Worm (Caenorhabditis elegans) whole organism, L3 larva: Measurements from ENCODE around the gene Y37H2A.11.

Experiments
- ama-1 ChIP-seq: fragments of 150-350 bp; optimal IDR thresholded peaks from 2 replicates; lab custom pipeline; 2018
- lin-39 ChIP-seq: fragments of 150-350 bp; optimal IDR thresholded peaks from 2 replicates; lab custom pipeline; 2018; ENCODE audit warnings: missing biosample characterization, missing genetic modification reagents, missing genetic modification characterization
- unc-39 ChIP-seq: sonication (generic microtip); optimal IDR thresholded peaks from 4 replicates; lab custom pipeline; 2017; ENCODE audit warnings: missing biosample characterization, missing genetic modification characterization
- unc-62 ChIP-seq: fragments of 150-350 bp; sonication (generic microtip); optimal IDR thresholded peaks from 4 replicates; lab custom pipeline; 2014; ENCODE audit warnings: missing biosample characterization, missing genetic modification reagents, missing genetic modification characterization

DNA sequence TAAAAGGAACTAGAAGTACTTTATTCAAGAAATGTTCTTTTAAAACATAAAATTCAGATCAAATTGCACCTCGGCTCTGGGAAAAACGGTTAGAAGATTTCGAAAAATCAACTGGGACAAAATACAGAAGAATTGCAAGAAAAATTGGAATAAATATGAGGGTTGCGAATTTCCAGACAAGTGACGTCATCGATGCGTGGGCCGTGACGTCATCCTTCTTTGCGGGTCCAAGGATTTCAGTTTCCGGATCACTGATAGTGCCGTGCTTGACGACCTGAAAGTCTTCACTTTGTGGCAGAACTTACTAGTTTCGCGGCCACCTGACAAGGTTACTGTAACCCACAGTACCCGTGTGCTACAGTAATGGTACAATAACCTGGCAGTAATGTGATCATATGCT is 22.2 kb downstream of the Y37H2A.11 start:
- TF ChIP-seq ama-1 (lab: Kevin White, UChicago) (no peak), lin-39 (tag; lab: Kevin White, UChicago) (no peak), unc-39 (tag; lab: Kevin White, UChicago) (no peak), unc-62 (GFP tag; lab: Kevin White, UChicago) (no peak)
